Worm (Caenorhabditis elegans) whole organism, late embryonic: Measurements from ENCODE around the gene srx-88.

Experiments
- ahr-1 ChIP-seq: sonication (generic microtip); optimal IDR thresholded peaks from 2 replicates; lab custom pipeline; 2016; ENCODE audit warnings: missing genetic modification characterization, missing compliant biosample characterization
- ceh-19 ChIP-seq: fragments of 200-800 bp; sonication (Bioruptor generic); optimal IDR thresholded peaks from 2 replicates; lab custom pipeline; 2018; ENCODE audit warnings: mild to moderate bottlenecking, missing genetic modification characterization, missing compliant biosample characterization
- dve-1 ChIP-seq: sonication (generic microtip); optimal IDR thresholded peaks from 2 replicates; lab custom pipeline; 2017; ENCODE audit warnings: antibody characterized with exemption, mild to moderate bottlenecking, missing genetic modification characterization, missing compliant biosample characterization
- eyg-1 ChIP-seq: sonication (generic microtip); optimal IDR thresholded peaks from 2 replicates; lab custom pipeline; 2016; ENCODE audit warnings: missing genotype, missing genetic modification characterization, missing compliant biosample characterization
- fkh-10 ChIP-seq: fragments of 150-350 bp; optimal IDR thresholded peaks from 2 replicates; lab custom pipeline; 2014; ENCODE audit warnings: missing biosample characterization, missing genetic modification reagents, missing genetic modification characterization
- pha-2 ChIP-seq: sonication (generic microtip); optimal IDR thresholded peaks from 2 replicates; lab custom pipeline; 2017; ENCODE audit warnings: mild to moderate bottlenecking, missing genetic modification characterization, missing compliant biosample characterization
- pqm-1 ChIP-seq: sonication (generic microtip); optimal IDR thresholded peaks from 2 replicates; lab custom pipeline; 2016; ENCODE audit warnings: missing genetic modification characterization, missing compliant biosample characterization
- rnt-1 ChIP-seq: sonication (generic microtip); optimal IDR thresholded peaks from 2 replicates; lab custom pipeline; 2016; ENCODE audit warnings: missing genetic modification characterization, missing compliant biosample characterization

ce11 chrV:11580826-11581225 lies 2.5 kb upstream of the srx-88 start, which contains the start of gene srx-90:
- TF ChIP-seq ceh-19 (GFP tag; lab: Kevin White, UChicago) (no peak), fkh-10 (no peak), pha-2 (tag; lab: Kevin White, UChicago) (no peak), eyg-1 (tag; lab: Kevin White, UChicago) (no peak), pqm-1 (tag; lab: Kevin White, UChicago) (no peak), rnt-1 (no peak), ahr-1 (tag; lab: Kevin White, UChicago) (no peak), dve-1 (tag; lab: Kevin White, UChicago) (no peak)
